Fruit fly (Drosophila melanogaster) whole organism, wandering third instar larva: ENCODE results near the gene CG9636.

Source experiments
- br ChIP-seq: fragments of 200-800 bp; sonication (Bioruptor generic); optimal IDR thresholded peaks from 2 replicates; lab custom pipeline; 2016; ENCODE audit warnings: missing biosample characterization, missing genetic modification characterization
- psq ChIP-seq: fragments of 200-800 bp; sonication (Bioruptor generic); optimal IDR thresholded peaks from 3 replicates; lab custom pipeline; 2017; ENCODE audit warnings: missing biosample characterization, mild to moderate bottlenecking, missing genetic modification characterization, moderate library complexity
- rgr ChIP-seq: fragments of 200-800 bp; sonication (Bioruptor generic); optimal IDR thresholded peaks from 3 replicates; lab custom pipeline; 2016; ENCODE audit warnings: missing biosample characterization, mild to moderate bottlenecking, missing genetic modification characterization

DNA sequence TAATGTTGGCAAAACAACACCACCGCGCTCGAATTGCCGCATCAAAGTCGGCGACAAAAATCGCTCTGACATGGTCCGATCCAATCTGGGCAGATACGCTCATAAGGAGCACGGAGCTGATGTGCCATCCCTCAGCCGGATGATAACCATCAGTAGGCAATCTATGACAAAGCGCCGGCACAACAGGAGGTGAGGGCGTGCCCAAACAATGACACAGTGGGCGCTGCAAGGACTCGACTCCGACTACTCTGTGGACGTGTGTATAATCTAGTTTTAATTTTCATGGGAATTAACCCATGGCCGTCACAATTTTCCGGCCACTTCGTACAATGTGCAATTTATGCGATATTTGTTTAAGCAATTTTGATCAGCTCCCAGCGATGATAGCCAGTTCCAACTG lies 31.4 kb upstream of the CG9636 start:
- TF ChIP-seq rgr (GFP tag; lab: Kevin White, UChicago) (no peak), psq (GFP tag; lab: Kevin White, UChicago) (no peak), br (GFP tag; lab: Kevin White, UChicago) (no peak)
